Worm (Caenorhabditis elegans): ENCODE data around the gene rpt-4.

rpt-4 gene

ce11 chrII:46116-46515, at the start of gene rpt-4:
TSS of gene rpt-4 (minus strand) at chrII:46216.
- TF ChIP-seq unc-62 (GFP tag; optimal IDR thresholded peaks at IDR 0.05) = no peak

ce11 chrII:95177-95576, 49.2 kb upstream of the rpt-4 start, which contains the start of gene C50D2.7:
TSS of gene C50D2.7 (minus strand) at chrII:95277.
- no peak for TF ChIP-seq unc-62 (GFP tag; optimal IDR thresholded peaks at IDR 0.05)

- no peak for TF ChIP-seq unc-62 (GFP tag; optimal IDR thresholded peaks at IDR 0.05)
Measured at ce11 chrII:91419-91818, 45.4 kb upstream of the rpt-4 start, which contains the start of gene mcat-1. TSS of gene mcat-1 (minus strand) at chrII:91519.

- TF ChIP-seq unc-62 (GFP tag; optimal IDR thresholded peaks at IDR 0.05) = no peak
Measured at ce11 chrII:87937-88336, 41.9 kb upstream of the rpt-4 start.

ce11 chrII:86794-87193, 40.8 kb upstream of the rpt-4 start:
- no peak for TF ChIP-seq unc-62 (GFP tag; optimal IDR thresholded peaks at IDR 0.05)

ce11 chrII:84134-84533, 38.1 kb upstream of the rpt-4 start, which contains the start of gene C50D2.6:
TSS of gene C50D2.6 (plus strand) at chrII:84434.
- TF ChIP-seq unc-62 (GFP tag; optimal IDR thresholded peaks at IDR 0.05) = no peak

ce11 chrII:79166-79565, 33.1 kb upstream of the rpt-4 start, which contains the start of gene C23H3.9:
TSS of gene C23H3.9 (minus strand) at chrII:79266.
- TF ChIP-seq unc-62 (GFP tag; optimal IDR thresholded peaks at IDR 0.05) = no peak

- no peak for TF ChIP-seq unc-62 (GFP tag; optimal IDR thresholded peaks at IDR 0.05)
Measured at ce11 chrII:76662-77061, 30.6 kb upstream of the rpt-4 start.

ce11 chrII:75831-76230, 29.8 kb upstream of the rpt-4 start:
- no peak for TF ChIP-seq unc-62 (GFP tag; optimal IDR thresholded peaks at IDR 0.05)

- TF ChIP-seq unc-62 (GFP tag; optimal IDR thresholded peaks at IDR 0.05) = no peak
Measured at ce11 chrII:73892-74291, 27.9 kb upstream of the rpt-4 start.

- no peak for TF ChIP-seq unc-62 (GFP tag; optimal IDR thresholded peaks at IDR 0.05)
Measured at ce11 chrII:73329-73728, 27.3 kb upstream of the rpt-4 start.

- TF ChIP-seq unc-62 (GFP tag; optimal IDR thresholded peaks at IDR 0.05) = no peak
Measured at ce11 chrII:69354-69753, 23.3 kb upstream of the rpt-4 start, which contains the start of gene egl-26. TSS of gene egl-26 (plus strand) at chrII:69654.

ce11 chrII:68757-69156, 22.7 kb upstream of the rpt-4 start:
- TF ChIP-seq unc-62 (GFP tag; optimal IDR thresholded peaks at IDR 0.05) = no peak

- no peak for TF ChIP-seq unc-62 (GFP tag; optimal IDR thresholded peaks at IDR 0.05)
Measured at ce11 chrII:67663-68062, 21.6 kb upstream of the rpt-4 start.

ce11 chrII:66322-66721, 20.3 kb upstream of the rpt-4 start:
- no peak for TF ChIP-seq unc-62 (GFP tag; optimal IDR thresholded peaks at IDR 0.05)

- TF ChIP-seq unc-62 (GFP tag; optimal IDR thresholded peaks at IDR 0.05) = no peak
Measured at ce11 chrII:65484-65883, 19.5 kb upstream of the rpt-4 start.

- TF ChIP-seq unc-62 (GFP tag; optimal IDR thresholded peaks at IDR 0.05) = no peak
Measured at ce11 chrII:61013-61412, 15.0 kb upstream of the rpt-4 start, which contains the start of gene C23H3.2. TSS of gene C23H3.2 (plus strand) at chrII:61313.

ce11 chrII:60049-60448, 14.0 kb upstream of the rpt-4 start:
- no peak for TF ChIP-seq unc-62 (GFP tag; optimal IDR thresholded peaks at IDR 0.05)
